Worm (Caenorhabditis elegans): ENCODE measurements around the gene ZK185.3.

- TF ChIP-seq ceh-83 (GFP tag; optimal IDR thresholded peaks at IDR 0.05) (no peak), ztf-11 (tag; optimal IDR thresholded peaks at IDR 0.05) (no peak), pha-4 (tag; optimal IDR thresholded peaks at IDR 0.05) (no peak), nhr-237 (tag; optimal IDR thresholded peaks at IDR 0.05) (no peak), unc-62 (GFP tag; optimal IDR thresholded peaks at IDR 0.05) (no peak), lin-32 (GFP tag; optimal IDR thresholded peaks at IDR 0.05) (no peak), blmp-1 (tag; optimal IDR thresholded peaks at IDR 0.05) (no peak), nhr-76 (tag; optimal IDR thresholded peaks at IDR 0.05) (no peak)
Observed at ce11 chrIV:4511259-4511890, 18.9 kb downstream of the ZK185.3 start, which contains the start of the genes rfth-1 and ZK180.8.

All from whole organism, mixed stage, embryonic.